Worm (Caenorhabditis elegans) whole organism, mixed stage, embryonic: Measurements from ENCODE around the gene F41E7.7.

Experiments used
- mep-1 ChIP-seq: fragments of 150-350 bp; optimal IDR thresholded peaks from 2 replicates; lab custom pipeline; 2017; ENCODE audit warnings: missing biosample characterization, missing genetic modification reagents, missing genetic modification characterization, inconsistent platforms
- nhr-2 ChIP-seq: fragments of 150-350 bp; optimal IDR thresholded peaks from 2 replicates; lab custom pipeline; 2014; ENCODE audit warnings: missing biosample characterization, missing genetic modification characterization
- pha-4 ChIP-seq: fragments of 150-350 bp; optimal IDR thresholded peaks from 2 replicates; lab custom pipeline; 2018; ENCODE audit warnings: missing biosample characterization, missing genetic modification reagents, missing genetic modification characterization
- snpc-4 ChIP-seq: fragments of 150-350 bp; optimal IDR thresholded peaks from 2 replicates; lab custom pipeline; 2014; ENCODE audit warnings: missing biosample characterization, missing genetic modification characterization
- sptf-1 ChIP-seq: sonication (generic microtip); optimal IDR thresholded peaks from 2 replicates; lab custom pipeline; 2017; ENCODE audit warnings: mild to moderate bottlenecking, missing genetic modification characterization, moderate library complexity, missing compliant biosample characterization
- unc-39 ChIP-seq: fragments of 150-350 bp; optimal IDR thresholded peaks from 2 replicates; lab custom pipeline; 2014; ENCODE audit warnings: missing biosample characterization, missing genetic modification characterization
- unc-62 ChIP-seq: fragments of 150-350 bp; optimal IDR thresholded peaks from 2 replicates; lab custom pipeline; 2014; ENCODE audit warnings: missing biosample characterization, missing genetic modification reagents, missing genetic modification characterization

- TF ChIP-seq nhr-2 (tag; lab: Kevin White, UChicago) (no peak), snpc-4 (tag; lab: Kevin White, UChicago) (no peak), unc-62 (GFP tag; lab: Kevin White, UChicago) (no peak), sptf-1 (tag; lab: Kevin White, UChicago) (no peak), mep-1 (tag; lab: Kevin White, UChicago) (no peak), unc-39 (tag; lab: Kevin White, UChicago) (no peak), pha-4 (no peak)
Measured at ce11 chrX:10350151-10350550, 42.6 kb downstream of the F41E7.7 start.
